Fruit fly (Drosophila melanogaster): ENCODE data around the gene Cpr31A.

Cpr31A gene

DNA sequence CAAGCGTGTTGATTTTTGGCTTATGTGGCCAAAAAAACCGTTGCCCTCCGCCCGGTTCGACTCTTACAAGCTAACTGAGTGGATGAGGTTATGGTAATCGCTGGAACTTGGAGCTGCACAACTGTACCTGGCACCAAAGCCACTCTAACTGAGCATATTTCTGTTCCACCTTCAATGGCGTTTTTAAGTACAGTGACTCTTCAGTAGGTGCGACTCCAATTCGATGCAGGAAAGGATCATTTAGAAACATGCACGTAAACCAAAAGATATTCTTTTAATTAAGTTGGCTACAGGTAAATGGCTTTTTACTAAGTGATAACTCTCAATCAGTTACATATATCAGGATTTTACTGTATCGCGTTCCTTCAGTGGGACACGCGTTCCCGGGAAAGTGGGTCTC is 38.3 kb downstream of the Cpr31A start, which contains the start of gene CG13133:
Gene CG13133 (minus strand): TSS at position 101 of the 400 bp plus-strand sequence.
- TF ChIP-seq acj6 (GFP tag; optimal IDR thresholded peaks at IDR 0.05), result no peak
- no peak for TF ChIP-seq achi (GFP tag; optimal IDR thresholded peaks at IDR 0.05)

DNA sequence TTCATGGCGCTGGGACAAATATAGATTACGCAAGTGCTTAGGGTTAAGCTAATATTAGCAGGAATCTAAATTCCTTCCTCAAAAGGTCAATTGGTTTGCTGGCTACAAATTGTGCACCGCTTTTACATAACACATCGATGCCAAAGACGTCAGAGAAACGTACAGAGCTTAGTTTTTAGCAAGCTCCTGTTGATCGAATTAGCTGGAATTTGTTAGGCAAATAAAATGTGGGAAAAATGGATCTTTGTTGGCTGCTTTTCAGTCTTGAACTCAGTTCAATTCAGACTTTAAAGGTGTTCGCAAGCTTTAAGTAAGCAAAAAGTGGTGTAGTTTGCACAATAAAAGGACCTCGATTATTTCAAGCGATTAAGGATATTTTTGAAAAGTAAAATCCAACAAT is 39.8 kb downstream of the Cpr31A start, which contains the start of gene CG34109:
Gene CG34109 (plus strand): TSS at position 301 of the 400 bp plus-strand sequence.
- no peak for TF ChIP-seq CG34406 (GFP tag; optimal IDR thresholded peaks at IDR 0.05)
- TF ChIP-seq CG16779 (tag; optimal IDR thresholded peaks at IDR 0.05), result no peak
- TF ChIP-seq cyc (GFP tag; optimal IDR thresholded peaks at IDR 0.05), result no peak
- TF ChIP-seq Hr38 (GFP tag; optimal IDR thresholded peaks at IDR 0.05), result no peak
- TF ChIP-seq achi (GFP tag; optimal IDR thresholded peaks at IDR 0.05), result no peak
- TF ChIP-seq topi (GFP tag; optimal IDR thresholded peaks at IDR 0.05), result no peak
- no peak for TF ChIP-seq Eip93F (GFP tag; optimal IDR thresholded peaks at IDR 0.05)
- TF ChIP-seq CG31627 (GFP tag; optimal IDR thresholded peaks at IDR 0.05), result no peak
- no peak for TF ChIP-seq CG15336 (GFP tag; IDR thresholded peaks at IDR 0.05)
- TF ChIP-seq CG10669 (GFP tag; optimal IDR thresholded peaks at IDR 0.05), result no peak
- TF ChIP-seq CG3919 (GFP tag; optimal IDR thresholded peaks at IDR 0.05), result no peak
- no peak for TF ChIP-seq salr (GFP tag; optimal IDR thresholded peaks at IDR 0.05)
- TF ChIP-seq CG6792 (GFP tag; optimal IDR thresholded peaks at IDR 0.05), result no peak
- no peak for TF ChIP-seq acj6 (GFP tag; optimal IDR thresholded peaks at IDR 0.05)
- TF ChIP-seq CG11902 (GFP tag; optimal IDR thresholded peaks at IDR 0.05), result no peak
- no peak for TF ChIP-seq Ets96B (tag; optimal IDR thresholded peaks at IDR 0.05)
- TF ChIP-seq Hr39 (GFP tag; optimal IDR thresholded peaks at IDR 0.05), result no peak
- TF ChIP-seq CG4318 (GFP tag; optimal IDR thresholded peaks at IDR 0.05), result no peak
- TF ChIP-seq CG7368 (GFP tag; optimal IDR thresholded peaks at IDR 0.05), result no peak

DNA sequence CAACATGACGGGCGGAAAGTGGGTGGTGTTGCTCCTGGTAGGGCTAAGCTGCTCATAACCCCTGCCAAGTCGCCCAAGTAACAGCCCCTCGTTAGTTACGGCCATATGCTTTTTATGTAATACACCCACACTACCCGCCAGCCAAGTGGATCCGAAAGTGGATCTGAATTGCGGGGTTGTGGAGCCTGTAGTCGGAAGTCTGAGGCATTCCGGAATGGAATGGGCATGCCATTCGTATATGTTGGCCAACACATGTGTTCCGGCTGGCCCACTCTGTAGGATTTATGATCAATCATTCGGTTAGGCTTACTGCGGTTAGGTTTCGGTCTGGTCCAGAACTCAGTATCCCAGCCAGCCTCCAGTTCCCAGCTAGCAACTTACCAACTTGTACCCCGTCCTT is 42.1 kb downstream of the Cpr31A start:
- no peak for TF ChIP-seq ss (GFP tag; optimal IDR thresholded peaks at IDR 0.05)
- no peak for TF ChIP-seq Gug (GFP tag; IDR thresholded peaks at IDR 0.05)
- TF ChIP-seq acj6 (GFP tag; optimal IDR thresholded peaks at IDR 0.05), result no peak
- TF ChIP-seq CG11902 (GFP tag; optimal IDR thresholded peaks at IDR 0.05), result no peak
- no peak for TF ChIP-seq topi (GFP tag; optimal IDR thresholded peaks at IDR 0.05)
- no peak for TF ChIP-seq cyc (GFP tag; optimal IDR thresholded peaks at IDR 0.05)
- no peak for TF ChIP-seq CG34406 (GFP tag; optimal IDR thresholded peaks at IDR 0.05)
- no peak for TF ChIP-seq fkh (GFP tag; optimal IDR thresholded peaks at IDR 0.05)

Data from whole organism, prepupa.